Fruit fly (Drosophila melanogaster): Measurements from ENCODE around the gene Cds.
A peak's percentile ranks its signal among the peaks of the same experiment; 100 is the strongest.

Cds gene

DNA sequence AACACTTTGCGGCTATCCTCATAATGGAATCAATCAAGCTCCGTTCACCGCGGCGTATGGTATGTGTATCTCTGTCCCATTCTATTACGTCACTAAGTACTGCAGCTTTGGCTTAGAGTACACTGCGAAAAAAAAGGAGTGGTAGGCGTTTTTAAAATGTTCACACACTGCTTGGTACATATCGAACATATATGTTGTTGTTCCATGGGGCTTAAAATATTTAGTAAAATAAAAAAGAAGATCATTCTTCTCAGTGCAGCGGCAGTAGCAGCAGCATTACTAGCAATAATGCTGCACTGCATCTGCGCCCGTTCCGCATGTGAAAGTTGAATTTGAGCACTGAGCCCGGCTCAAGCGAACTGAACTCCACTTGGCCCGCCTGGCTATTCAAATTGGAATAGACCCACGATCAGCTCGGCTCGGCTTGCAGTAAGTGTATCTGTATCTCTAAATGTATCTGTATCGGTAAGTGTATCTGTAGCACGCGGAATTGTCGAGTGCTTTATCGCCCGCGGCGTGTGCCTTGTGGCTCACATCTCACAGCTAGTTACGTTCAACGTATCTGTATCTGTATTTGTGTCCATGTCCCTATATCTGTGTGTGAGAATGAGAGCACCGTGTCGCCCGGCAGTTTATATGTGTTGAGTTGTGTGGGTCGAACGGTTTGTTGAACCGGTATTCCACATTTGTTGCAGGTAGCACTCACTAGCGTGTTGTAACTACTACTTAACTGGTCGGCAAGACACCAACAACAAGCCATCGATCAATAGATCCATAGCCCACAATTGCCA is 25.8 kb downstream of the Cds start (continued):
- TF ChIP-seq CG6272 (GFP tag; IDR thresholded peaks at IDR 0.05) (no peak), phol (tag; optimal IDR thresholded peaks at IDR 0.05) (peak; percentile 69), lab (GFP tag; optimal IDR thresholded peaks at IDR 0.05) (peak; percentile 47), repo (GFP tag; optimal IDR thresholded peaks at IDR 0.05) (no peak), CG10267 (tag; optimal IDR thresholded peaks at IDR 0.05) (peak; percentile 35), Six4 (GFP tag; optimal IDR thresholded peaks at IDR 0.05) (peak; percentile 1), CHES-1-like (GFP tag; optimal IDR thresholded peaks at IDR 0.05) (no peak), tin (GFP tag; optimal IDR thresholded peaks at IDR 0.05) (peak; percentile 58), CG15269 (tag; optimal IDR thresholded peaks at IDR 0.05) (peak; percentile 56), CoRest (tag; optimal IDR thresholded peaks at IDR 0.05) (peak; percentile 60), org-1 (GFP tag; optimal IDR thresholded peaks at IDR 0.05) (peak; percentile 15), CG12155 (GFP tag; optimal IDR thresholded peaks at IDR 0.05) (no peak), CG31441 (GFP tag; IDR thresholded peaks at IDR 0.05) (peak; percentile 61), CG4730 (GFP tag; IDR thresholded peaks at IDR 0.05) (0 out of 2 replicates have a peak, but pooled peaks have one; percentile 18), jumu (GFP tag; optimal IDR thresholded peaks at IDR 0.05) (peak; percentile 27), CG18476 (GFP tag; optimal IDR thresholded peaks at IDR 0.05) (peak; percentile 23), Dp (GFP tag; optimal IDR thresholded peaks at IDR 0.05) (no peak), psq (GFP tag; optimal IDR thresholded peaks at IDR 0.05) (no peak), Fer3 (tag; optimal IDR thresholded peaks at IDR 0.05) (peak; percentile 34), CG4820 (GFP tag; optimal IDR thresholded peaks at IDR 0.05) (peak; percentile 56), CG17802 (tag; optimal IDR thresholded peaks at IDR 0.05) (no peak), BtbVII (GFP tag; optimal IDR thresholded peaks at IDR 0.05) (peak; percentile 42), CG7839 (tag; optimal IDR thresholded peaks at IDR 0.05) (peak; percentile 58), CG7987 (GFP tag; optimal IDR thresholded peaks at IDR 0.05) (no peak), PHDP (tag; optimal IDR thresholded peaks at IDR 0.05) (peak; percentile 49), sug (tag; optimal IDR thresholded peaks at IDR 0.05) (no peak), CG13296 (GFP tag; optimal IDR thresholded peaks at IDR 0.05) (peak; percentile 10), Hmx (GFP tag; optimal IDR thresholded peaks at IDR 0.05) (no peak), Spps (tag; optimal IDR thresholded peaks at IDR 0.05) (no peak), trh (GFP tag; optimal IDR thresholded peaks at IDR 0.05) (no peak), D (optimal IDR thresholded peaks at IDR 0.05) (no peak), D (GFP tag; optimal IDR thresholded peaks at IDR 0.05) (peak; percentile 30), pum (GFP tag; optimal IDR thresholded peaks at IDR 0.05) (peak; percentile 54), lilli (GFP tag; optimal IDR thresholded peaks at IDR 0.05) (peak; percentile 8), sqz (GFP tag; optimal IDR thresholded peaks at IDR 0.05) (peak; percentile 27), lbe (GFP tag; optimal IDR thresholded peaks at IDR 0.05) (no peak), ci (GFP tag; IDR thresholded peaks at IDR 0.05) (peak; percentile 91), Dek (tag; optimal IDR thresholded peaks at IDR 0.05) (no peak), CG2889 (GFP tag; IDR thresholded peaks at IDR 0.05) (peak; percentile 31; the same call in 1 of the 3 replicates), sr (GFP tag; IDR thresholded peaks at IDR 0.05) (peak; percentile 54; the same call in 2 of the 3 replicates), Bdp1 (GFP tag; optimal IDR thresholded peaks at IDR 0.05) (peak; percentile 9), CG13894 (tag; optimal IDR thresholded peaks at IDR 0.05) (no peak), Dad (GFP tag; optimal IDR thresholded peaks at IDR 0.05) (peak; percentile 23), prd (optimal IDR thresholded peaks at IDR 0.05) (no peak), prd (GFP tag; IDR thresholded peaks at IDR 0.05) (peak; percentile 68; the same call in 1 of the 3 replicates), CG12236 (GFP tag; optimal IDR thresholded peaks at IDR 0.05) (peak; percentile 28), Xrp1 (GFP tag; IDR thresholded peaks at IDR 0.05) (peak; percentile 47; the same call in 1 of the 2 replicates), chinmo (GFP tag; IDR thresholded peaks at IDR 0.05; ENCODE audit: partially characterized antibody) (0 out of 4 replicates have a peak, but pooled peaks have one; percentile 48), Ets65A (GFP tag) (peak; percentile 46), lmd (GFP tag; IDR thresholded peaks at IDR 0.05) (peak; percentile 59)
